Worm (Caenorhabditis elegans): ENCODE measurements around the gene F57G4.10.

The F57G4.10 gene

DNA sequence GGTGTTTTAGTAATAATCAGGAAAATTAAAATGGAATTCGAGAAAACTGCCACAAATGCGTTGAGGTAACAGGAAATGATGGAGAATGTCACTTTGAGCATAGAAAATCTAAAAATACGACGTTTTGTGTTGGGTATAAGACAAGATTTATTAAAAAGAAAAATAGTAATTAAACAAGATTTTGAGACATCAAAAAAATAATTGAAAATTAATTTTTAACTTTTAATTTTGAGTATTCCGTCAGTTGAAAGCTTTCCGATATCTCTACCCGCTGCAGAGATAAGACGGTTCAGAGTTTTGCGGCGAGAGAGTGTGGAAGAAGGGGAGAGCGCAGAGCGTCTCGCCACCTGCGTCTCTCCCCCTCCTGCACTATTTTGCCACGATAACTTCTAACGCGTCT, 44.7 kb downstream of the F57G4.10 start, which contains the start of gene str-93:
str-93 (minus strand) TSS at position 101 of the 400 bp plus-strand sequence.
- TF ChIP-seq ets-7 (tag; optimal IDR thresholded peaks at IDR 0.05) (no peak), ama-1 (optimal IDR thresholded peaks at IDR 0.05) (no peak), tbx-11 (GFP tag; IDR thresholded peaks at IDR 0.05) (no peak), hmg-4 (GFP tag; optimal IDR thresholded peaks at IDR 0.05) (no peak), ceh-36 (tag; optimal IDR thresholded peaks at IDR 0.05) (no peak), tra-4 (tag; optimal IDR thresholded peaks at IDR 0.05) (no peak), hmbx-1 (tag; optimal IDR thresholded peaks at IDR 0.05) (no peak), F13C5.2 (tag; optimal IDR thresholded peaks at IDR 0.05) (no peak), pes-1 (GFP tag; IDR thresholded peaks at IDR 0.05) (no peak), flt-1 (GFP tag; IDR thresholded peaks at IDR 0.05) (no peak), ceh-13 (GFP tag; optimal IDR thresholded peaks at IDR 0.05) (no peak), sea-1 (GFP tag; conservative IDR thresholded peaks at IDR 0.05) (no peak), aly-1 (tag; optimal IDR thresholded peaks at IDR 0.05) (no peak), tbx-37 (GFP tag; conservative IDR thresholded peaks at IDR 0.05) (no peak), scrt-1 (GFP tag; IDR thresholded peaks at IDR 0.05) (no peak), hnd-1 (tag; optimal IDR thresholded peaks at IDR 0.05) (no peak), B0310.2 (tag; optimal IDR thresholded peaks at IDR 0.05) (no peak)

DNA sequence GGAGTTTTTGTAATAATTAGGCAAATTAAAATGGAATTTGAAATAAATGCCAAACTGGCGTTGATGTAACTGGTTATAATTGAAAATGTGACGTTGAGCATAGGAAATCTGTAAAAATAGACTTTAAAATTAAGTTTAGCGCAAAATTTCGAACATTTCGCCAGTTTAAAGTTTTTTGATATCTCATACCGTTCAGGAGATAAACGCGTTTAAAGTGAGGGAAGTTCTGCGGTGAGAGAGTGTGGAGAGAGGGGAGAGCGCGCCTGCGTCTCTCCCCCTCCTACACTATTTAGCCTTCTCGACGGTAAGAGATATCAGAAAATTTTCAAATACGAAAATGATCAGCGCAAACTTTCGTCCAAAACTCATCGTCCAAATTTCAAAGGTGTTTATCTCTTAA, 47.9 kb downstream of the F57G4.10 start, which contains the start of gene str-92:
str-92 (minus strand) TSS at position 101 of the 400 bp plus-strand sequence.
- no peak for TF ChIP-seq flt-1 (GFP tag; IDR thresholded peaks at IDR 0.05)
- no peak for TF ChIP-seq hnd-1 (tag; optimal IDR thresholded peaks at IDR 0.05)
- no peak for TF ChIP-seq tbx-11 (GFP tag; IDR thresholded peaks at IDR 0.05)
- TF ChIP-seq B0310.2 (tag; optimal IDR thresholded peaks at IDR 0.05) = no peak
- TF ChIP-seq ama-1 (optimal IDR thresholded peaks at IDR 0.05) = no peak
- no peak for TF ChIP-seq hmbx-1 (tag; optimal IDR thresholded peaks at IDR 0.05)
- TF ChIP-seq tbx-37 (GFP tag; conservative IDR thresholded peaks at IDR 0.05) = no peak
